Fruit fly (Drosophila melanogaster) whole organism, embryonic: ENCODE data around the gene CG43075.

ENCODE experiments used
- CG32532 ChIP-seq: fragments of 200-800 bp; sonication (Bioruptor generic); IDR thresholded peaks from 2 replicates; pipeline ENCODE4 v1.3.6; 2022; ENCODE audit warnings: missing biosample characterization, missing genetic modification characterization
- CG42726 ChIP-seq: fragments of 200-800 bp; sonication (Bioruptor generic); IDR thresholded peaks from 2 replicates; pipeline ENCODE4 v1.3.6; 2022; ENCODE audit warnings: missing biosample characterization, missing genetic modification characterization; ENCODE audit not compliant: partially characterized antibody
- Mrtf ChIP-seq: fragments of 200-800 bp; sonication (Bioruptor generic); IDR thresholded peaks from 3 replicates; pipeline ENCODE4 v1.3.6; 2022; ENCODE audit warnings: missing biosample characterization, missing genetic modification characterization
- org-1 ChIP-seq: fragments of 200-800 bp; sonication (Bioruptor generic); optimal IDR thresholded peaks from 2 replicates; lab custom pipeline; 2017; ENCODE audit warnings: missing biosample characterization, missing genetic modification characterization

- TF ChIP-seq Mrtf (GFP tag; lab: Robert Waterston, UW) (no peak), CG32532 (GFP tag; lab: Robert Waterston, UW) (no peak), CG42726 (no peak), org-1 (GFP tag; lab: Kevin White, UChicago) (no peak)
These were observed at the start of gene CG43075 for dm6 chrX:15221076-15221475.
